Worm (Caenorhabditis elegans): ENCODE data around the gene F59D12.3.

Gene F59D12.3

ce11 chrX:15653196-15653595 is 2.4 kb upstream of the F59D12.3 start (continued):
- no peak for TF ChIP-seq ztf-4 (tag; optimal IDR thresholded peaks at IDR 0.05)
- TF ChIP-seq blmp-1 (tag; optimal IDR thresholded peaks at IDR 0.05; ENCODE audit: insufficient read depth), result no peak
- no peak for TF ChIP-seq alr-1 (tag; optimal IDR thresholded peaks at IDR 0.05)
- no peak for TF ChIP-seq aly-2 (tag; optimal IDR thresholded peaks at IDR 0.05)
- TF ChIP-seq sma-9 (GFP tag; optimal IDR thresholded peaks at IDR 0.05), result no peak
- no peak for TF ChIP-seq sma-9 (tag; optimal IDR thresholded peaks at IDR 0.05)

DNA sequence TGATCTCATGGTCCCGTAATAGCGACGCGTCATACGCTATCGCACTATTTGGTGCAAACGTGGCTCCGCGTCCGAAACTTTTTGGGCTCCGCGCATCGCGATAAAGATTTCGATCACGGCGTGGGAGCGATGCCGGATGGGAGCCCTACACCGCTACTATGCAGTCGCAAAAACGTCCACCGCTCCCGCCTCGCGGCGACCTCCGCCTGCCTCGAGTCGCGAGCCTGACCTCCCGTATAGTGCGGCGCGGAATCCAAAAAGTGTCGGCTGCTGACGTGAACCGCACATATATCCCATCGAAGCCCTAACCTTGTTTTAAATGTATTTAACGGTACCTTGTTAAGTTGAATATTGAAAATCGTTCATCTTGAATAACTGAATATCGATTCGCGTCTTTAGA is 341 bp downstream of the F59D12.3 start:
- TF ChIP-seq dmd-4 (tag; optimal IDR thresholded peaks at IDR 0.05), result no peak
- TF ChIP-seq mab-5 (tag; optimal IDR thresholded peaks at IDR 0.05), result no peak
- TF ChIP-seq snpc-4 (tag; optimal IDR thresholded peaks at IDR 0.05), result peak; percentile 1

- TF ChIP-seq R02D3.7 (tag; optimal IDR thresholded peaks at IDR 0.05), result no peak
- no peak for TF ChIP-seq egl-27 (tag; optimal IDR thresholded peaks at IDR 0.05)
- peak; percentile 1 for TF ChIP-seq sma-9 (GFP tag; optimal IDR thresholded peaks at IDR 0.05)
- no peak for TF ChIP-seq sma-9 (tag; optimal IDR thresholded peaks at IDR 0.05)
- no peak for TF ChIP-seq nhr-23 (tag; optimal IDR thresholded peaks at IDR 0.05)
- TF ChIP-seq C34F6.9 (tag; optimal IDR thresholded peaks at IDR 0.05), result peak; percentile 35
- peak in 1 of 2 experiments; percentile 11 for TF ChIP-seq lsy-2 (tag; optimal IDR thresholded peaks at IDR 0.05)
- TF ChIP-seq peb-1 (tag; optimal IDR thresholded peaks at IDR 0.05), result no peak
- peak; percentile 45 for TF ChIP-seq unc-55 (GFP tag; optimal IDR thresholded peaks at IDR 0.05)
- no peak for TF ChIP-seq nhr-6 (tag; optimal IDR thresholded peaks at IDR 0.05)
Observed at ce11 chrX:15647276-15647675, 3.5 kb downstream of the F59D12.3 start, which contains the start of gene F59D12.5. Gene F59D12.5 (minus strand): TSS chrX:15647369.

DNA sequence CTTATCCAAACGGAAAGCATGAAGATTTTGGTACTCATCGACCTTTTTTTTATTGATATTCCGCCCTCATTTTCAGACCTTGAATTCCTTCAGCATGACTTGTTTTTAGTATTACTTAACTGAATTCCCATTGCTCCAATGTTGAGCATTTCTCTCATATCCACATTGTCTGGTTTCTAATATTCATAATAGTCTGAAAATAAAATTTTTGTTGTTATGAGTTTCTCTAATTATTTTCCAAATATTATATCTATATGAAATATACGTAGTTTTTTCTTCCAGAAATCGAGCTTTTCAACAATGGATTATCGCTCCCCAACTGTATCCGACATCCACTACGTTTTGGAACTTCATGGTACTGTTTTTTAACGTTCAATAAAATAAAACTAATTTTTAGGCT is 8.1 kb downstream of the F59D12.3 start, which contains the start of gene H08J19.1:
H08J19.1 (plus strand) TSS at position 301 of the 400 bp plus-strand sequence.
- TF ChIP-seq skn-1 (tag; optimal IDR thresholded peaks at IDR 0.05), result no peak
- no peak for TF ChIP-seq sma-3 (GFP tag; optimal IDR thresholded peaks at IDR 0.05)
- TF ChIP-seq Y55F3AM.14 (GFP tag; optimal IDR thresholded peaks at IDR 0.05), result no peak
- no peak for TF ChIP-seq blmp-1 (tag; optimal IDR thresholded peaks at IDR 0.05; ENCODE audit: insufficient read depth)
- TF ChIP-seq mbf-1 (tag; optimal IDR thresholded peaks at IDR 0.05), result no peak
- no peak for TF ChIP-seq ceh-82 (tag; optimal IDR thresholded peaks at IDR 0.05)
- no peak for TF ChIP-seq alr-1 (tag; optimal IDR thresholded peaks at IDR 0.05)
- no peak for TF ChIP-seq mdl-1 (tag; optimal IDR thresholded peaks at IDR 0.05)
- no peak for TF ChIP-seq elt-3 (tag; optimal IDR thresholded peaks at IDR 0.05)
- no peak for TF ChIP-seq ztf-1 (GFP tag; conservative IDR thresholded peaks at IDR 0.05)
- no peak for TF ChIP-seq nhr-6 (tag; optimal IDR thresholded peaks at IDR 0.05)
- TF ChIP-seq lsy-2 (tag; optimal IDR thresholded peaks at IDR 0.05), result no peak

ce11 chrX:15641380-15641779 is 9.4 kb downstream of the F59D12.3 start:
- TF ChIP-seq F13H6.1 (tag; optimal IDR thresholded peaks at IDR 0.05) (no peak), unc-55 (GFP tag; optimal IDR thresholded peaks at IDR 0.05) (no peak), sma-9 (GFP tag; optimal IDR thresholded peaks at IDR 0.05) (no peak), sma-9 (tag; optimal IDR thresholded peaks at IDR 0.05) (no peak), skn-1 (tag; optimal IDR thresholded peaks at IDR 0.05) (no peak), mbf-1 (tag; optimal IDR thresholded peaks at IDR 0.05) (no peak), lin-39 (tag; optimal IDR thresholded peaks at IDR 0.05) (no peak), sma-3 (GFP tag; optimal IDR thresholded peaks at IDR 0.05) (no peak), mab-5 (tag; optimal IDR thresholded peaks at IDR 0.05) (no peak), elt-1 (tag; optimal IDR thresholded peaks at IDR 0.05) (no peak), gmeb-1 (tag; optimal IDR thresholded peaks at IDR 0.05) (no peak), egl-27 (tag; optimal IDR thresholded peaks at IDR 0.05) (no peak), blmp-1 (tag; optimal IDR thresholded peaks at IDR 0.05; ENCODE audit: insufficient read depth) (no peak), nhr-237 (tag; optimal IDR thresholded peaks at IDR 0.05) (no peak), sem-4 (tag; optimal IDR thresholded peaks at IDR 0.05) (no peak), fos-1 (tag; optimal IDR thresholded peaks at IDR 0.05) (no peak), nhr-25 (tag; optimal IDR thresholded peaks at IDR 0.05) (no peak), lsy-2 (tag; optimal IDR thresholded peaks at IDR 0.05) (no peak)

ce11 chrX:15640603-15641002 is 10.2 kb downstream of the F59D12.3 start, which contains the start of gene K09E9.7:
Gene K09E9.7 (plus strand): TSS chrX:15640903.
- TF ChIP-seq ZK546.5 (tag; optimal IDR thresholded peaks at IDR 0.05), result no peak
- TF ChIP-seq F13H6.1 (tag; optimal IDR thresholded peaks at IDR 0.05), result no peak
- no peak for TF ChIP-seq nhr-12 (tag; optimal IDR thresholded peaks at IDR 0.05)
- no peak for TF ChIP-seq ceh-82 (tag; optimal IDR thresholded peaks at IDR 0.05)
- no peak for TF ChIP-seq crh-2 (tag; optimal IDR thresholded peaks at IDR 0.05)
- TF ChIP-seq nhr-129 (tag; optimal IDR thresholded peaks at IDR 0.05), result no peak
- TF ChIP-seq ztf-4 (tag; optimal IDR thresholded peaks at IDR 0.05), result no peak
- no peak for TF ChIP-seq nhr-23 (tag; optimal IDR thresholded peaks at IDR 0.05)
- no peak for TF ChIP-seq unc-55 (GFP tag; optimal IDR thresholded peaks at IDR 0.05)
- no peak for TF ChIP-seq ceh-16 (tag; optimal IDR thresholded peaks at IDR 0.05)
- no peak for TF ChIP-seq lsy-2 (tag; optimal IDR thresholded peaks at IDR 0.05)
- TF ChIP-seq mab-5 (tag; optimal IDR thresholded peaks at IDR 0.05), result no peak
- TF ChIP-seq sma-3 (GFP tag; optimal IDR thresholded peaks at IDR 0.05), result no peak
- TF ChIP-seq ama-1 (optimal IDR thresholded peaks at IDR 0.05), result no peak
- TF ChIP-seq ztf-1 (GFP tag; conservative IDR thresholded peaks at IDR 0.05), result no peak
- TF ChIP-seq unc-39 (tag; optimal IDR thresholded peaks at IDR 0.05), result no peak
- no peak for TF ChIP-seq nhr-21 (tag; optimal IDR thresholded peaks at IDR 0.05)
- TF ChIP-seq fos-1 (tag; optimal IDR thresholded peaks at IDR 0.05), result no peak
- TF ChIP-seq peb-1 (tag; optimal IDR thresholded peaks at IDR 0.05), result no peak
